Fruit fly (Drosophila melanogaster): Measurements from ENCODE around the gene CG32547.

The CG32547 gene

DNA sequence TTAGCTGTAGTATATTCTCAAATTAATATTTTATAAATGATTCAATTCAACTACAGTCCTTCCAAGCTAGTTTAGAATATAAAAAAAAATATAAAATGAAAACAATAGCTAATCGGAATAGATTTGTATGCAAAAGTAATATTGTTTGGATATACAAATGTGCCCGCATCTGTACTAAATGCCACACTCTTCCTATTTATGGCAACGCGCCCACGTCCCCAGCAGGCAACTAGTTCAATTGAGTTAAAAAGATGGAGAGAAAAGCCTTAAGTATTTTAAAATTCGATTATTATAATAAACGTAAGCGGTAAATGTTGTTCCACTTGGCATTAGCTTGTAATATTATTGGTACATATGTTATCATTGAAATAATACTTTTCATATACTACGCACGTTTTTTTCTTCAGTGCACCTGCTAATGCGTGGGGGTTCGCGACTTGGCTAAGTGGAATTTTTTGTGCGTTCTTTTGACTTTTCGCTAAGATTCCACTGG, 73.7 kb downstream of the CG32547 start (continued):
- TF ChIP-seq gce (GFP tag; IDR thresholded peaks at IDR 0.05), result no peak; the same call in 2 of the 3 replicates
- TF ChIP-seq CHES-1-like (GFP tag; optimal IDR thresholded peaks at IDR 0.05), result no peak
- no peak for TF ChIP-seq Mes4 (GFP tag; optimal IDR thresholded peaks at IDR 0.05)
- TF ChIP-seq fd3F (GFP tag; optimal IDR thresholded peaks at IDR 0.05), result peak; percentile 35
- TF ChIP-seq Hand (GFP tag; optimal IDR thresholded peaks at IDR 0.05), result no peak
- no peak for TF ChIP-seq CG7745 (tag; optimal IDR thresholded peaks at IDR 0.05)
- TF ChIP-seq D19B (GFP tag; optimal IDR thresholded peaks at IDR 0.05), result peak; percentile 25
- TF ChIP-seq CG31365 (tag; optimal IDR thresholded peaks at IDR 0.05), result no peak
- TF ChIP-seq CG10654 (GFP tag; optimal IDR thresholded peaks at IDR 0.05), result peak; percentile 48
- peak; percentile 58 for TF ChIP-seq Asciz (GFP tag; optimal IDR thresholded peaks at IDR 0.05)
- TF ChIP-seq chm (GFP tag; IDR thresholded peaks at IDR 0.05), result no peak
- peak; percentile 74 for TF ChIP-seq CG2120 (GFP tag; optimal IDR thresholded peaks at IDR 0.05)
- peak; percentile 37 for TF ChIP-seq Dek (tag; optimal IDR thresholded peaks at IDR 0.05)
- peak; percentile 39 for TF ChIP-seq HHEX (GFP tag; optimal IDR thresholded peaks at IDR 0.05)
- TF ChIP-seq D (optimal IDR thresholded peaks at IDR 0.05), result no peak
- TF ChIP-seq D (GFP tag; optimal IDR thresholded peaks at IDR 0.05), result peak; percentile 59
- peak; percentile 57 for TF ChIP-seq CG15601 (tag; optimal IDR thresholded peaks at IDR 0.05)
- TF ChIP-seq croc (GFP tag; conservative IDR thresholded peaks at IDR 0.05), result peak; percentile 50; the same call in 2 of the 3 replicates
- peak; percentile 32 for TF ChIP-seq tap (tag; optimal IDR thresholded peaks at IDR 0.05)
- TF ChIP-seq wek (GFP tag; optimal IDR thresholded peaks at IDR 0.05), result no peak
- TF ChIP-seq knrl (GFP tag; IDR thresholded peaks at IDR 0.05; ENCODE audit: partially characterized antibody), result no peak
- TF ChIP-seq esg (GFP tag; conservative IDR thresholded peaks at IDR 0.05), result peak; percentile 39; the same call in 1 of the 2 replicates
- peak; percentile 42; the same call in 1 of the 3 replicates for TF ChIP-seq Aef1 (GFP tag; IDR thresholded peaks at IDR 0.05)
- TF ChIP-seq CG7839 (tag; optimal IDR thresholded peaks at IDR 0.05), result peak; percentile 83
- TF ChIP-seq cas (GFP tag; IDR thresholded peaks at IDR 0.05), result no peak
- TF ChIP-seq CG7556 (GFP tag; optimal IDR thresholded peaks at IDR 0.05), result peak; percentile 65
- no peak for TF ChIP-seq Bdp1 (GFP tag; optimal IDR thresholded peaks at IDR 0.05)
- peak; percentile 63 for TF ChIP-seq sd (tag; optimal IDR thresholded peaks at IDR 0.05)
- peak; percentile 87 for TF ChIP-seq gem (tag; optimal IDR thresholded peaks at IDR 0.05)
- peak; percentile 88 for TF ChIP-seq dmrt99B (tag; optimal IDR thresholded peaks at IDR 0.05)
- TF ChIP-seq CG2875 (GFP tag; optimal IDR thresholded peaks at IDR 0.05), result peak; percentile 27
- no peak for TF ChIP-seq CG18764 (GFP tag; optimal IDR thresholded peaks at IDR 0.05)
- peak; percentile 57 for TF ChIP-seq CG6689 (GFP tag; IDR thresholded peaks at IDR 0.05)
- peak; percentile 72 for TF ChIP-seq CG13775 (GFP tag; optimal IDR thresholded peaks at IDR 0.05)
- TF ChIP-seq CG5953 (GFP tag; IDR thresholded peaks at IDR 0.05), result no peak
- TF ChIP-seq CG17912 (GFP tag; optimal IDR thresholded peaks at IDR 0.05), result no peak
- TF ChIP-seq oc (tag; optimal IDR thresholded peaks at IDR 0.05), result peak; percentile 59
- no peak for TF ChIP-seq pita (GFP tag; optimal IDR thresholded peaks at IDR 0.05)
- peak; percentile 40 for TF ChIP-seq CG1233 (GFP tag; optimal IDR thresholded peaks at IDR 0.05)
- no peak for TF ChIP-seq CG17186 (GFP tag; optimal IDR thresholded peaks at IDR 0.05)
- peak; percentile 64 for TF ChIP-seq Vsx1 (GFP tag; optimal IDR thresholded peaks at IDR 0.05)
- TF ChIP-seq CG3995 (GFP tag; optimal IDR thresholded peaks at IDR 0.05), result no peak
- TF ChIP-seq Ptx1 (GFP tag; IDR thresholded peaks at IDR 0.05), result peak; percentile 64
- no peak for TF ChIP-seq CG31224 (GFP tag; IDR thresholded peaks at IDR 0.05)
- TF ChIP-seq seq (GFP tag; IDR thresholded peaks at IDR 0.05), result 0 out of 2 replicates have a peak, but pooled peaks have one; percentile 17
- TF ChIP-seq CG10274 (GFP tag; optimal IDR thresholded peaks at IDR 0.05), result peak; percentile 17
- no peak for TF ChIP-seq pzg (GFP tag; optimal IDR thresholded peaks at IDR 0.05)
- no peak for TF ChIP-seq fru (optimal IDR thresholded peaks at IDR 0.05)
- TF ChIP-seq CG6813 (GFP tag; optimal IDR thresholded peaks at IDR 0.05), result peak; percentile 24
- TF ChIP-seq lilli (GFP tag; optimal IDR thresholded peaks at IDR 0.05), result peak; percentile 76

Data from whole organism, embryonic.